Worm (Caenorhabditis elegans): Measurements from ENCODE around the gene ZK899.5.

DNA sequence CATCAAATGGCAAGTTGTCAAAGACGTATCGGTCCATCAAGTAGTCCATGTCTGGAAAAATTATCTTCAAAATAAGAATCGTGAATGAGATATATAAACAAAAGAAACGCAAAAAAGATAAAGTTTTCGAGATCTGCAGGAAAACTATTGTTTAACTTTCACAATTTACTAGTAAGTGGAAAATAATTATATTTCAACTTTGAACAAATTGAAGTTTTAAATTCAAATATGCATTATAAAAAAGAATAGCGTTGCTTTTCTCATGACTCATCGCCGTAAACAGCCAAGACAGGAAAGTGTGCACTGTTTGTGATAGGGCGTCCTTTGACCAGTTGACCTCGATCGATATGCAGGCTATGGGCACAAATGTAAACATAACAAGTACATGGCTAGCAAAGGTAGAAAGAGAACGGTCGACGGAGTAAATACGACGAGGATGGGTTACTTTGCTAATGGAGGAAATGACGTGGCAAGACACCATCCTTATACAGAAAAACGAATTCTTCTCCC lies 8.7 kb downstream of the ZK899.5 start, which contains the start of gene ZK899.2:
- TF ChIP-seq pes-1 (GFP tag; IDR thresholded peaks at IDR 0.05), result no peak
- no peak for TF ChIP-seq tbx-11 (GFP tag; IDR thresholded peaks at IDR 0.05)
- TF ChIP-seq flt-1 (GFP tag; IDR thresholded peaks at IDR 0.05), result no peak
- TF ChIP-seq ama-1 (optimal IDR thresholded peaks at IDR 0.05), result no peak
- no peak for TF ChIP-seq tbx-37 (GFP tag; conservative IDR thresholded peaks at IDR 0.05)
- TF ChIP-seq aly-1 (tag; optimal IDR thresholded peaks at IDR 0.05), result no peak
- TF ChIP-seq ceh-13 (GFP tag; optimal IDR thresholded peaks at IDR 0.05), result no peak
- no peak for TF ChIP-seq tra-4 (tag; optimal IDR thresholded peaks at IDR 0.05)
- no peak for TF ChIP-seq sea-1 (GFP tag; conservative IDR thresholded peaks at IDR 0.05)
- TF ChIP-seq hnd-1 (tag; optimal IDR thresholded peaks at IDR 0.05), result no peak
- no peak for TF ChIP-seq F13C5.2 (tag; optimal IDR thresholded peaks at IDR 0.05)

Measured in whole organism, early embryonic.